Worm (Caenorhabditis elegans) whole organism, young adult: ENCODE measurements around the gene Y54G2A.41.

Experiments used
- B0035.1 ChIP-seq: sonication (generic microtip); optimal IDR thresholded peaks from 2 replicates; lab custom pipeline; 2016; ENCODE audit warnings: missing genetic modification characterization, mild to moderate bottlenecking, missing compliant biosample characterization, missing genotype, missing genetic modification reagents
- B0261.1 ChIP-seq: sonication (generic microtip); optimal IDR thresholded peaks from 2 replicates; lab custom pipeline; 2016; ENCODE audit warnings: mild to moderate bottlenecking, missing genetic modification characterization, moderate library complexity, missing compliant biosample characterization
- C06A6.2 ChIP-seq: fragments of 200-800 bp; sonication (Bioruptor generic); conservative IDR thresholded peaks from 2 replicates; pipeline ENCODE4 v1.3.6; 2022; ENCODE audit warnings: missing genetic modification characterization, missing compliant biosample characterization
- F10E7.11 ChIP-seq: sonication (generic microtip); optimal IDR thresholded peaks from 2 replicates; lab custom pipeline; 2017; ENCODE audit warnings: mild to moderate bottlenecking, missing genetic modification characterization, moderate library complexity, missing compliant biosample characterization
- F22D6.2 ChIP-seq: sonication (generic microtip); optimal IDR thresholded peaks from 2 replicates; lab custom pipeline; 2016; ENCODE audit warnings: mild to moderate bottlenecking, missing genetic modification characterization, missing compliant biosample characterization
- F33H1.4 ChIP-seq: fragments of 200-800 bp; sonication (Bioruptor generic); IDR thresholded peaks from 2 replicates; pipeline ENCODE4 v1.3.6; 2022; ENCODE audit warnings: missing genetic modification reagents, missing genetic modification characterization, missing compliant biosample characterization
- F37B4.10 ChIP-seq: fragments of 200-800 bp; sonication (Bioruptor generic); IDR thresholded peaks from 2 replicates; pipeline ENCODE4 v1.3.6; 2022; ENCODE audit warnings: missing genetic modification characterization, missing compliant biosample characterization
- ama-1 ChIP-seq, 3 experiments: fragments of 150-350 bp in 1 of 3; sonication (generic microtip) in 2 of 3; optimal IDR thresholded peaks; 2 replicates each; lab custom pipeline; 2014 to 2018; ENCODE audit warnings: missing biosample characterization in 2 of 3, missing genetic modification characterization in 2 of 3, missing genetic modification reagents in 2 of 3
- bed-1 ChIP-seq: fragments of 200-800 bp; sonication (Bioruptor generic); IDR thresholded peaks from 2 replicates; pipeline ENCODE4 v1.3.6; 2022; ENCODE audit warnings: missing genetic modification reagents, missing genetic modification characterization, missing compliant biosample characterization
- cebp-1 ChIP-seq, 2 experiments: fragments of 200-800 bp in 1 of 2; sonication (Bioruptor generic) in 1 of 2; sonication (generic microtip) in 1 of 2; IDR thresholded peaks in 1 of 2; optimal IDR thresholded peaks in 1 of 2; 2 replicates each; pipeline versions ENCODE4 v1.3.6 to Lab custom; 2017 to 2022; ENCODE audit warnings: missing compliant biosample characterization in 2 of 2, missing genetic modification characterization in 2 of 2, mild to moderate bottlenecking in 1 of 2, missing genetic modification reagents in 1 of 2, moderate library complexity in 1 of 2
- efl-1 ChIP-seq: fragments of 150-350 bp; optimal IDR thresholded peaks from 2 replicates; lab custom pipeline; 2014; ENCODE audit warnings: missing biosample characterization, missing genetic modification reagents, missing genetic modification characterization
- egl-44 ChIP-seq: fragments of 200-800 bp; sonication (Bioruptor generic); IDR thresholded peaks from 2 replicates; pipeline ENCODE4 v1.3.6; 2022; ENCODE audit warnings: missing genetic modification reagents, missing genetic modification characterization, missing compliant biosample characterization
- egrh-3 ChIP-seq: fragments of 200-800 bp; sonication (Bioruptor generic); IDR thresholded peaks from 2 replicates; pipeline ENCODE4 v1.3.6; 2022; ENCODE audit warnings: missing genetic modification reagents, missing genetic modification characterization, missing compliant biosample characterization
- hlh-12 ChIP-seq: sonication (generic microtip); optimal IDR thresholded peaks from 2 replicates; lab custom pipeline; 2016; ENCODE audit warnings: missing genetic modification characterization, missing compliant biosample characterization
- hmg-1.2 ChIP-seq: fragments of 200-800 bp; sonication (Bioruptor generic); IDR thresholded peaks from 2 replicates; pipeline ENCODE4 v1.3.6; 2022; ENCODE audit warnings: missing genetic modification reagents, missing genetic modification characterization, missing compliant biosample characterization
- hmg-20 ChIP-seq: fragments of 200-800 bp; sonication (Bioruptor generic); IDR thresholded peaks from 2 replicates; pipeline ENCODE4 v1.3.6; 2022; ENCODE audit warnings: missing genetic modification reagents, missing genetic modification characterization, missing compliant biosample characterization
- lin-54 ChIP-seq: fragments of 200-800 bp; sonication (Bioruptor generic); optimal IDR thresholded peaks from 2 replicates; lab custom pipeline; 2018; ENCODE audit warnings: mild to moderate bottlenecking, missing genetic modification characterization, missing compliant biosample characterization
- lsy-27 ChIP-seq: sonication (generic microtip); optimal IDR thresholded peaks from 2 replicates; lab custom pipeline; 2017; ENCODE audit warnings: missing genetic modification characterization, mild to moderate bottlenecking, missing compliant biosample characterization, antibody characterized with exemption, missing genotype, borderline replicate concordance; ENCODE audit not compliant: insufficient read depth
- madf-10 ChIP-seq: sonication (generic microtip); optimal IDR thresholded peaks from 2 replicates; lab custom pipeline; 2016; ENCODE audit warnings: mild to moderate bottlenecking, missing genetic modification characterization, missing compliant biosample characterization
- mcd-1 ChIP-seq: fragments of 200-800 bp; sonication (Bioruptor generic); IDR thresholded peaks from 2 replicates; pipeline ENCODE4 v1.3.6; 2022; ENCODE audit warnings: missing genetic modification reagents, missing genetic modification characterization, missing compliant biosample characterization
- nfya-2 ChIP-seq: fragments of 200-800 bp; sonication (Bioruptor generic); IDR thresholded peaks from 2 replicates; pipeline ENCODE4 v1.3.6; 2022; ENCODE audit warnings: missing genetic modification reagents, missing genetic modification characterization, missing compliant biosample characterization
- pbrm-1 ChIP-seq: fragments of 200-800 bp; sonication (Bioruptor generic); IDR thresholded peaks from 2 replicates; pipeline ENCODE4 v1.3.6; 2022; ENCODE audit warnings: missing genetic modification reagents, missing genetic modification characterization, missing compliant biosample characterization
- pha-4 ChIP-seq: fragments of 150-350 bp; sonication (generic microtip); optimal IDR thresholded peaks from 2 replicates; lab custom pipeline; 2014; ENCODE audit warnings: missing biosample characterization, missing genetic modification reagents, missing genetic modification characterization
- rec-8 ChIP-seq, 2 experiments: sonication (generic microtip); optimal IDR thresholded peaks; 2 replicates each; lab custom pipeline; 2016; ENCODE audit warnings: mild to moderate bottlenecking in 2 of 2, missing genetic modification characterization in 2 of 2, missing genetic modification reagents in 2 of 2, missing genotype in 2 of 2, missing biosample characterization in 1 of 2, missing compliant biosample characterization in 1 of 2, moderate library complexity in 1 of 2
- rpc-1 ChIP-seq, 2 experiments: fragments of 150-350 bp in 1 of 2; sonication (generic microtip) in 1 of 2; optimal IDR thresholded peaks; 2 replicates each; lab custom pipeline; 2014 to 2018; ENCODE audit warnings: missing biosample characterization in 1 of 2, missing genetic modification characterization in 1 of 2, missing genetic modification reagents in 1 of 2, missing genotype in 1 of 2
- snpc-3.4 ChIP-seq: sonication (generic microtip); optimal IDR thresholded peaks from 2 replicates; lab custom pipeline; 2017; ENCODE audit warnings: missing genetic modification characterization, mild to moderate bottlenecking, missing compliant biosample characterization, antibody characterized with exemption, moderate library complexity, missing genotype, missing genetic modification reagents
- snpc-4 ChIP-seq, 5 experiments: fragments of 150-350 bp in 1 of 5; sonication (generic microtip) in 4 of 5; optimal IDR thresholded peaks; 2 replicates each; lab custom pipeline; 2014 to 2018; ENCODE audit warnings: missing genetic modification characterization in 5 of 5, missing biosample characterization in 3 of 5, antibody characterized with exemption in 2 of 5, mild to moderate bottlenecking in 2 of 5, missing compliant biosample characterization in 2 of 5, missing genotype in 2 of 5, moderate library complexity in 2 of 5, missing genetic modification reagents in 1 of 5
- tbp1 ChIP-seq: fragments of 200-800 bp; sonication (Bioruptor generic); optimal IDR thresholded peaks from 2 replicates; lab custom pipeline; 2018; ENCODE audit warnings: mild to moderate bottlenecking, missing genetic modification characterization, missing compliant biosample characterization
- unc-62 ChIP-seq: fragments of 150-350 bp; optimal IDR thresholded peaks from 2 replicates; lab custom pipeline; 2014; ENCODE audit warnings: missing biosample characterization, missing genetic modification reagents, missing genetic modification characterization
- zfh-2 ChIP-seq: fragments of 200-800 bp; sonication (Bioruptor generic); conservative IDR thresholded peaks from 2 replicates; pipeline ENCODE4 v1.3.6; 2022; ENCODE audit warnings: missing genetic modification reagents, missing genetic modification characterization, missing compliant biosample characterization
- zim-3 ChIP-seq: sonication (generic microtip); optimal IDR thresholded peaks from 2 replicates; lab custom pipeline; 2017; ENCODE audit warnings: mild to moderate bottlenecking, missing genetic modification characterization, moderate library complexity, missing compliant biosample characterization
- ztf-6 ChIP-seq: fragments of 200-800 bp; sonication (Bioruptor generic); IDR thresholded peaks from 2 replicates; pipeline ENCODE4 v1.3.6; 2022; ENCODE audit warnings: missing genetic modification reagents, missing genetic modification characterization, missing compliant biosample characterization

The Y54G2A.41 gene

ce11 chrIV:2759163-2759562 is 7.5 kb downstream of the Y54G2A.41 start, which contains the start of gene Y54G2A.38:
Gene Y54G2A.38, plus strand, starts transcription at chrIV:2759463.
- TF ChIP-seq F33H1.4 (GFP tag; lab: Robert Waterston, UW) (no peak), bed-1 (GFP tag; lab: Robert Waterston, UW) (no peak), pha-4 (tag; lab: Kevin White, UChicago) (no peak), egl-44 (GFP tag; lab: Robert Waterston, UW) (no peak), egrh-3 (GFP tag; lab: Robert Waterston, UW) (no peak), cebp-1 (GFP tag; IDR thresholded peaks at IDR 0.05; lab: Robert Waterston, UW) (no peak), cebp-1 (tag; optimal IDR thresholded peaks at IDR 0.05; lab: Kevin White, UChicago) (no peak), ama-1 (optimal IDR thresholded peaks at IDR 0.05; lab: Kevin White, UChicago) (no peak), ama-1 (GFP tag; optimal IDR thresholded peaks at IDR 0.05; lab: Kevin White, UChicago) (no peak), B0261.1 (no peak), tbp1 (GFP tag; lab: Kevin White, UChicago) (no peak), ztf-6 (GFP tag; lab: Robert Waterston, UW) (no peak), unc-62 (GFP tag; lab: Kevin White, UChicago) (no peak), snpc-4 (GFP tag; optimal IDR thresholded peaks at IDR 0.05; lab: Kevin White, UChicago) (no peak), snpc-4 (tag; optimal IDR thresholded peaks at IDR 0.05; lab: Kevin White, UChicago) (no peak), B0035.1 (tag; lab: Kevin White, UChicago) (no peak), pbrm-1 (GFP tag; lab: Robert Waterston, UW) (no peak), lsy-27 (tag; lab: Kevin White, UChicago) (no peak), madf-10 (no peak), hmg-20 (GFP tag; lab: Robert Waterston, UW) (no peak), rpc-1 (optimal IDR thresholded peaks at IDR 0.05; lab: Kevin White, UChicago) (no peak), rpc-1 (tag; optimal IDR thresholded peaks at IDR 0.05; lab: Kevin White, UChicago) (no peak)

- TF ChIP-seq zfh-2 (peak; percentile 67; the same call in 1 of the 2 replicates), egrh-3 (GFP tag; lab: Robert Waterston, UW) (peak; percentile 60; the same call in 1 of the 2 replicates), mcd-1 (GFP tag; lab: Robert Waterston, UW) (0 out of 2 replicates have a peak, but pooled peaks have one; percentile 11), F22D6.2 (tag; lab: Kevin White, UChicago) (no peak), hmg-1.2 (GFP tag; lab: Robert Waterston, UW) (peak; percentile 89), snpc-3.4 (tag; lab: Kevin White, UChicago) (no peak)
Measured at ce11 chrIV:2761477-2761876, 9.8 kb downstream of the Y54G2A.41 start.

ce11 chrIV:2762380-2762779 is 10.7 kb downstream of the Y54G2A.41 start, which contains the start of gene Y54G2A.77:
Gene Y54G2A.77, plus strand, starts transcription at chrIV:2762680.
- TF ChIP-seq nfya-2 (no peak), C06A6.2 (GFP tag; lab: Robert Waterston, UW) (no peak), rec-8 (tag; optimal IDR thresholded peaks at IDR 0.05; lab: Kevin White, UChicago) (no peak), hlh-12 (no peak), efl-1 (GFP tag; lab: Kevin White, UChicago) (no peak), tbp1 (GFP tag; lab: Kevin White, UChicago) (no peak), lin-54 (GFP tag; lab: Kevin White, UChicago) (no peak)

ce11 chrIV:2764160-2764559 is 12.5 kb downstream of the Y54G2A.41 start:
- TF ChIP-seq F10E7.11 (tag; lab: Kevin White, UChicago) (no peak), F37B4.10 (GFP tag; lab: Robert Waterston, UW) (0 out of 2 replicates have a peak, but pooled peaks have one; percentile 57), B0035.1 (tag; lab: Kevin White, UChicago) (no peak), hmg-1.2 (GFP tag; lab: Robert Waterston, UW) (peak; percentile 78), zim-3 (tag; lab: Kevin White, UChicago) (no peak)
